Fruit fly (Drosophila melanogaster) whole organism, embryonic: ENCODE data around the gene Pis.

Experiments used
- Adf1 ChIP-seq: fragments of 200-800 bp; sonication (Bioruptor generic); IDR thresholded peaks from 2 replicates; pipeline ENCODE4 v1.3.6; 2022; ENCODE audit warnings: missing biosample characterization, missing genetic modification characterization
- Atf-2 ChIP-seq: fragments of 200-800 bp; sonication (Bioruptor generic); optimal IDR thresholded peaks from 2 replicates; lab custom pipeline; 2016; ENCODE audit warnings: missing biosample characterization, missing genetic modification characterization
- CG3281 ChIP-seq: fragments of 200-800 bp; sonication (Bioruptor generic); optimal IDR thresholded peaks from 3 replicates; lab custom pipeline; 2017; ENCODE audit warnings: missing biosample characterization, mild to moderate bottlenecking, missing genetic modification characterization
- Drgx ChIP-seq: fragments of 200-800 bp; sonication (Bioruptor generic); IDR thresholded peaks from 2 replicates; pipeline ENCODE4 v1.3.6; 2022; ENCODE audit warnings: missing biosample characterization, missing genetic modification characterization
- HLHmδ ChIP-seq: fragments of 200-800 bp; sonication (Bioruptor generic); optimal IDR thresholded peaks from 2 replicates; lab custom pipeline; 2018; ENCODE audit warnings: missing biosample characterization, mild to moderate bottlenecking, missing genetic modification characterization, moderate library complexity
- Lim3 ChIP-seq: fragments of 200-800 bp; sonication (Bioruptor generic); IDR thresholded peaks from 2 replicates; pipeline ENCODE4 v1.3.6; 2022; ENCODE audit warnings: missing biosample characterization, missing genetic modification characterization
- MTF-1 ChIP-seq: fragments of 200-800 bp; sonication (Bioruptor generic); optimal IDR thresholded peaks from 2 replicates; lab custom pipeline; 2018; ENCODE audit warnings: missing biosample characterization, mild to moderate bottlenecking, missing genetic modification characterization, borderline replicate concordance
- Side ChIP-seq: fragments of 200-800 bp; sonication (Bioruptor generic); optimal IDR thresholded peaks from 2 replicates; lab custom pipeline; 2016; ENCODE audit warnings: missing biosample characterization, missing genetic modification characterization
- ewg ChIP-seq: fragments of 200-800 bp; sonication (Bioruptor generic); optimal IDR thresholded peaks from 3 replicates; lab custom pipeline; 2017; ENCODE audit warnings: mild to moderate bottlenecking, missing biosample characterization, missing genetic modification reagents, missing genetic modification characterization
- pan ChIP-seq, 4 experiments: fragments of >200 bp in 3 of 4; fragments of 200-800 bp in 1 of 4; sonication (Bioruptor generic) in 1 of 4; optimal IDR thresholded peaks in 3 of 4; IDR thresholded peaks in 1 of 4; 2 replicates each; pipeline versions ENCODE4 v1.3.6 to Lab custom; 2017 to 2022; ENCODE audit warnings: missing biosample characterization in 2 of 4, missing genetic modification characterization in 2 of 4, mixed read lengths in 1 of 4

DNA sequence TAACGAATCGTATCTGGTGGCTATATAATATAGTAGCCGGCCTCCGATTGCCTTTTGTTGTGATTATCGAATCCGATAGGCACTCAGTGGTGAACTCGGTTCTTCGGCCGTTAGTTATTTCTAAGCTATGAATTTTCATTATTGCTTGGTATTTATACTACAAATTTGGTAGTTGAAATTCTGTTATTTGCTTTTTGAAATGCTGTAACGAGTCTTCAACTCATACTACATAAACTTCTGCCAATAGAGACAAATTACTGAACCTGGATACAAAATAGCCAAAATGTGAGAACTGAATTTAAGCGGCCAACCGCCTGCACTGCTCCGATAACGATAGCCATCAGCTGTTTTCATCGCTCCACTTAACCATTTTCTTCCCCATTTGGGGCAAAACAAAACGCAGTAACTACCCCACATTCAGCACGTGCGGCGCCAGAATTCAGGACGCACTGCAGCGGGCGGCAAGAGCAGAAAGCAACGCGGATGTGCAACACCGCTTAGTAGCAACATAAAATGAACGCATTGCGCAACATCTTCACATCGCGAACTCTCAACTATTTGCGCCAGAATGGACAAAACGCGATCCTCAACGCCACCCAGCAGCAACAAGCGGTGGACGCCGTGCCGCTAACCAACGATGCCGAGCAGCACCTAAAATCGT is 35.5 kb upstream of the Pis start, which contains the start of the genes CG11679 and CG8206:
- no peak for TF ChIP-seq pan (optimal IDR thresholded peaks at IDR 0.05; lab: Kevin White, UChicago)
- no peak for TF ChIP-seq pan (GFP tag; optimal IDR thresholded peaks at IDR 0.05 in 1 of 2, IDR thresholded peaks at IDR 0.05 in 1 of 2)
- TF ChIP-seq Atf-2 (GFP tag; lab: Kevin White, UChicago), result peak; percentile 31
- no peak for TF ChIP-seq MTF-1 (GFP tag; lab: Kevin White, UChicago)
- TF ChIP-seq ewg (GFP tag; lab: Kevin White, UChicago), result peak; percentile 41
- no peak for TF ChIP-seq Drgx
- no peak for TF ChIP-seq Lim3 (GFP tag; lab: Robert Waterston, UW)
- no peak for TF ChIP-seq Side (GFP tag; lab: Kevin White, UChicago)
- TF ChIP-seq CG3281 (GFP tag; lab: Kevin White, UChicago), result peak; percentile 15
- no peak for TF ChIP-seq HLHmδ (GFP tag; lab: Kevin White, UChicago)
- TF ChIP-seq Adf1 (GFP tag; lab: Robert Waterston, UW), result no peak
